Worm (Caenorhabditis elegans) whole organism, L4 larva: ENCODE results near the gene F01F1.3.

Experiments
- F37D6.2 ChIP-seq: sonication (generic microtip); optimal IDR thresholded peaks from 2 replicates; lab custom pipeline; 2016; ENCODE audit warnings: mild to moderate bottlenecking, missing genetic modification characterization, missing compliant biosample characterization
- Y48G9A.11 ChIP-seq: fragments of 200-800 bp; sonication (Bioruptor generic); IDR thresholded peaks from 2 replicates; pipeline ENCODE4 v1.3.6; 2022; ENCODE audit warnings: missing genetic modification reagents, missing genetic modification characterization, missing compliant biosample characterization
- Y5F2A.4 ChIP-seq: fragments of 200-800 bp; sonication (Bioruptor generic); optimal IDR thresholded peaks from 2 replicates; lab custom pipeline; 2018; ENCODE audit warnings: mild to moderate bottlenecking, missing genetic modification characterization, missing compliant biosample characterization
- ceh-20 ChIP-seq: fragments of 200-800 bp; sonication (Bioruptor generic); IDR thresholded peaks from 2 replicates; pipeline ENCODE4 v1.3.6; 2022; ENCODE audit warnings: missing genetic modification reagents, missing genetic modification characterization, missing compliant biosample characterization
- ceh-32 ChIP-seq: sonication (generic microtip); optimal IDR thresholded peaks from 2 replicates; lab custom pipeline; 2016; ENCODE audit warnings: mild to moderate bottlenecking, missing genetic modification characterization, missing compliant biosample characterization; ENCODE audit not compliant: poor library complexity
- ceh-62 ChIP-seq: sonication (generic microtip); optimal IDR thresholded peaks from 2 replicates; lab custom pipeline; 2017; ENCODE audit warnings: missing biosample characterization, missing genetic modification characterization
- ces-1 ChIP-seq: fragments of 150-350 bp; sonication (generic microtip); optimal IDR thresholded peaks from 4 replicates; lab custom pipeline; 2014; ENCODE audit warnings: missing biosample characterization, missing genetic modification reagents, missing genetic modification characterization
- ctbp-1 ChIP-seq: fragments of 200-800 bp; sonication (Bioruptor generic); IDR thresholded peaks from 2 replicates; pipeline ENCODE4 v1.3.6; 2022; ENCODE audit warnings: missing genetic modification reagents, missing genetic modification characterization, missing compliant biosample characterization
- daf-12 ChIP-seq: fragments of 150-350 bp; optimal IDR thresholded peaks from 2 replicates; lab custom pipeline; 2014; ENCODE audit warnings: missing biosample characterization, missing genetic modification reagents, missing genetic modification characterization
- daf-16 ChIP-seq, 3 experiments: sonication (generic microtip); optimal IDR thresholded peaks; 2 replicates each; lab custom pipeline; 2016 to 2017; ENCODE audit warnings: missing genetic modification characterization in 3 of 3, missing genetic modification reagents in 3 of 3, mild to moderate bottlenecking in 2 of 3, missing compliant biosample characterization in 2 of 3, missing biosample characterization in 1 of 3, moderate library complexity in 1 of 3
- daf-19 ChIP-seq: fragments of 200-800 bp; sonication (Bioruptor generic); conservative IDR thresholded peaks from 2 replicates; pipeline ENCODE4 v1.3.6; 2022; ENCODE audit warnings: missing genetic modification characterization, missing compliant biosample characterization
- dmd-6 ChIP-seq: fragments of 200-800 bp; sonication (Bioruptor generic); IDR thresholded peaks from 2 replicates; pipeline ENCODE4 v1.3.6; 2022; ENCODE audit warnings: missing genetic modification reagents, missing genetic modification characterization, missing compliant biosample characterization
- dpl-1 ChIP-seq: fragments of 150-350 bp; optimal IDR thresholded peaks from 2 replicates; lab custom pipeline; 2014; ENCODE audit warnings: missing biosample characterization, missing genetic modification reagents, missing genetic modification characterization
- egl-43 ChIP-seq: fragments of 200-800 bp; sonication (Bioruptor generic); IDR thresholded peaks from 2 replicates; pipeline ENCODE4 v1.3.6; 2022; ENCODE audit warnings: missing genetic modification reagents, missing genetic modification characterization, missing compliant biosample characterization
- gei-8 ChIP-seq: fragments of 200-800 bp; sonication (Bioruptor generic); optimal IDR thresholded peaks from 2 replicates; lab custom pipeline; 2018; ENCODE audit warnings: mild to moderate bottlenecking, missing genetic modification characterization, missing compliant biosample characterization
- hlh-11 ChIP-seq: fragments of 200-800 bp; sonication (Bioruptor generic); optimal IDR thresholded peaks from 2 replicates; lab custom pipeline; 2018; ENCODE audit warnings: mild to moderate bottlenecking, missing genetic modification characterization, missing compliant biosample characterization
- jun-1 ChIP-seq: fragments of 150-350 bp; optimal IDR thresholded peaks from 2 replicates; lab custom pipeline; 2014; ENCODE audit warnings: missing biosample characterization, missing genetic modification reagents, missing genetic modification characterization
- lin-15B ChIP-seq: fragments of 150-350 bp; sonication (generic microtip); optimal IDR thresholded peaks from 3 replicates; lab custom pipeline; 2014; ENCODE audit warnings: missing biosample characterization, missing genetic modification characterization
- lin-29 ChIP-seq: fragments of 200-800 bp; sonication (Bioruptor generic); IDR thresholded peaks from 2 replicates; pipeline ENCODE4 v1.3.6; 2022; ENCODE audit warnings: missing genetic modification reagents, missing genetic modification characterization, missing compliant biosample characterization
- lin-39 ChIP-seq: fragments of 150-350 bp; optimal IDR thresholded peaks from 2 replicates; lab custom pipeline; 2014; ENCODE audit warnings: missing biosample characterization, missing genetic modification reagents, missing genetic modification characterization
- madf-9 ChIP-seq: fragments of 200-800 bp; sonication (Bioruptor generic); conservative IDR thresholded peaks from 2 replicates; pipeline ENCODE4 v1.3.6; 2022; ENCODE audit warnings: missing genetic modification reagents, missing genetic modification characterization, missing compliant biosample characterization
- mdt-29 ChIP-seq: fragments of 200-800 bp; sonication (Bioruptor generic); IDR thresholded peaks from 2 replicates; pipeline ENCODE4 v1.3.6; 2022; ENCODE audit warnings: missing genetic modification reagents, missing genetic modification characterization, missing compliant biosample characterization
- mep-1 ChIP-seq: fragments of 150-350 bp; sonication (generic microtip); optimal IDR thresholded peaks from 3 replicates; lab custom pipeline; 2014; ENCODE audit warnings: missing biosample characterization, missing genetic modification characterization
- mes-2 ChIP-seq: sonication (generic microtip); optimal IDR thresholded peaks from 2 replicates; lab custom pipeline; 2016; ENCODE audit warnings: missing genotype, mild to moderate bottlenecking, missing genetic modification characterization, missing compliant biosample characterization; ENCODE audit not compliant: poor library complexity, severe bottlenecking
- mxl-2 ChIP-seq: fragments of 200-800 bp; sonication (Bioruptor generic); conservative IDR thresholded peaks from 2 replicates; pipeline ENCODE4 v1.3.6; 2022; ENCODE audit warnings: missing genetic modification reagents, missing genetic modification characterization, missing compliant biosample characterization
- mxl-3 ChIP-seq: fragments of 200-800 bp; sonication (Bioruptor generic); optimal IDR thresholded peaks from 2 replicates; lab custom pipeline; 2018; ENCODE audit warnings: mild to moderate bottlenecking, missing genetic modification characterization, missing compliant biosample characterization
- nhr-25 ChIP-seq: sonication (generic microtip); optimal IDR thresholded peaks from 2 replicates; lab custom pipeline; 2017; ENCODE audit warnings: missing genetic modification characterization, mild to moderate bottlenecking, missing compliant biosample characterization, antibody characterized with exemption, moderate library complexity, borderline replicate concordance; ENCODE audit not compliant: insufficient read depth
- nhr-41 ChIP-seq: fragments of 200-800 bp; sonication (Bioruptor generic); IDR thresholded peaks from 2 replicates; pipeline ENCODE4 v1.3.6; 2022; ENCODE audit warnings: missing genetic modification reagents, missing genetic modification characterization, missing compliant biosample characterization
- nhr-48 ChIP-seq: sonication (generic microtip); optimal IDR thresholded peaks from 2 replicates; lab custom pipeline; 2016; ENCODE audit warnings: mild to moderate bottlenecking, missing genetic modification characterization, missing compliant biosample characterization
- nhr-6 ChIP-seq: fragments of 150-350 bp; optimal IDR thresholded peaks from 2 replicates; lab custom pipeline; 2014; ENCODE audit warnings: missing biosample characterization, missing genetic modification characterization
- nhr-77 ChIP-seq: fragments of 150-350 bp; optimal IDR thresholded peaks from 2 replicates; lab custom pipeline; 2014; ENCODE audit warnings: missing biosample characterization, missing genetic modification characterization
- pha-4 ChIP-seq, 2 experiments: fragments of 150-350 bp in 1 of 2; fragments of 200-800 bp in 1 of 2; sonication (Bioruptor generic) in 1 of 2; IDR thresholded peaks in 1 of 2; optimal IDR thresholded peaks in 1 of 2; 2 replicates each; pipeline versions ENCODE4 v1.3.6 to Lab custom; 2014 to 2022; ENCODE audit warnings: missing genetic modification characterization in 2 of 2, missing genetic modification reagents in 2 of 2, missing biosample characterization in 1 of 2, missing compliant biosample characterization in 1 of 2
- php-3 ChIP-seq: fragments of 200-800 bp; sonication (Bioruptor generic); IDR thresholded peaks from 2 replicates; pipeline ENCODE4 v1.3.6; 2022; ENCODE audit warnings: missing genetic modification reagents, missing genetic modification characterization, missing compliant biosample characterization
- pqm-1 ChIP-seq: sonication (generic microtip); optimal IDR thresholded peaks from 2 replicates; lab custom pipeline; 2017; ENCODE audit warnings: missing biosample characterization, missing genetic modification characterization
- sdz-12 ChIP-seq: fragments of 200-800 bp; sonication (Bioruptor generic); optimal IDR thresholded peaks from 2 replicates; lab custom pipeline; 2018; ENCODE audit warnings: mild to moderate bottlenecking, missing genetic modification characterization, missing compliant biosample characterization
- set-16 ChIP-seq: fragments of 200-800 bp; sonication (Bioruptor generic); IDR thresholded peaks from 2 replicates; pipeline ENCODE4 v1.3.6; 2022; ENCODE audit warnings: missing genetic modification reagents, missing genetic modification characterization, missing compliant biosample characterization
- skn-1 ChIP-seq: fragments of 150-350 bp; optimal IDR thresholded peaks from 2 replicates; lab custom pipeline; 2014; ENCODE audit warnings: missing biosample characterization, missing genetic modification characterization
- spr-3 ChIP-seq: fragments of 200-800 bp; sonication (Bioruptor generic); optimal IDR thresholded peaks from 2 replicates; lab custom pipeline; 2018; ENCODE audit warnings: mild to moderate bottlenecking, missing genetic modification characterization, missing compliant biosample characterization
- vab-7 ChIP-seq: fragments of 200-800 bp; sonication (Bioruptor generic); IDR thresholded peaks from 2 replicates; pipeline ENCODE4 v1.3.6; 2022; ENCODE audit warnings: missing genetic modification reagents, missing genetic modification characterization, missing compliant biosample characterization
- zag-1 ChIP-seq: fragments of 150-350 bp; optimal IDR thresholded peaks from 2 replicates; lab custom pipeline; 2014; ENCODE audit warnings: missing biosample characterization, missing genetic modification characterization

F01F1.3 gene

DNA sequence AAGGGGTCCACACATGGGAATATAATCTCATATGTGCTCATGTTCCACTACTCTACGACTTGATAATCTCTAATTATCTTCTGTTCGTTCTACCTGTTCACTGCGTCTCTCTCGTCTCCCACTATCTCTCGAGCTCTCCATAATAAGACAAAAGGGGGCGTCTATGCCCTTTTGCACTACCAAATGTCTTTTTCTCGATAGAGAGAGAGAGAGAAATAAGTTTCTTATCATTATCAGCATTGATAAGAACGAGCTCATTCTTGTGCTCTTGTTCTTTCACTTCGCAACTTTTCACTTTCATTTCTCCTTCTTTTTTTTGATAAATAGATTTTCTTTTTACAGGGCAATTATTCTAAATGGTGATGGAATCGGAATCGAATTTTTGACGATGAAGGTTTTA lies 44.2 kb downstream of the F01F1.3 start (continued):
- TF ChIP-seq Y48G9A.11 (GFP tag; lab: Robert Waterston, UW) (no peak), pqm-1 (tag; lab: Kevin White, UChicago) (peak; percentile 95), gei-8 (GFP tag; lab: Kevin White, UChicago) (no peak), ces-1 (GFP tag; lab: Kevin White, UChicago) (no peak), mep-1 (tag; lab: Kevin White, UChicago) (peak; percentile 18), pha-4 (GFP tag; IDR thresholded peaks at IDR 0.05; lab: Robert Waterston, UW) (no peak), pha-4 (tag; optimal IDR thresholded peaks at IDR 0.05; lab: Kevin White, UChicago) (no peak), egl-43 (no peak), nhr-48 (tag; lab: Kevin White, UChicago) (no peak), nhr-41 (GFP tag; lab: Robert Waterston, UW) (no peak), php-3 (GFP tag; lab: Robert Waterston, UW) (no peak), zag-1 (tag; lab: Kevin White, UChicago) (no peak), ceh-32 (tag; lab: Kevin White, UChicago) (no peak), spr-3 (no peak), daf-19 (GFP tag; lab: Robert Waterston, UW) (no peak), lin-39 (no peak), skn-1 (tag; lab: Kevin White, UChicago) (no peak), mes-2 (tag; lab: Kevin White, UChicago) (peak; percentile 40), vab-7 (GFP tag; lab: Robert Waterston, UW) (no peak), sdz-12 (GFP tag; lab: Kevin White, UChicago) (no peak), mxl-3 (GFP tag; lab: Kevin White, UChicago) (no peak), lin-29 (no peak), mxl-2 (no peak), madf-9 (GFP tag; lab: Robert Waterston, UW) (no peak), daf-16 (GFP tag; optimal IDR thresholded peaks at IDR 0.05; lab: Kevin White, UChicago) (no peak), daf-16 (tag; optimal IDR thresholded peaks at IDR 0.05; lab: Kevin White, UChicago) (peak; percentile 57), hlh-11 (tag; lab: Kevin White, UChicago) (peak; percentile 59), ceh-20 (GFP tag; lab: Robert Waterston, UW) (no peak), nhr-25 (no peak), lin-15B (tag; lab: Kevin White, UChicago) (no peak), nhr-6 (tag; lab: Kevin White, UChicago) (peak; percentile 33), dpl-1 (GFP tag; lab: Kevin White, UChicago) (no peak), daf-12 (tag; lab: Kevin White, UChicago) (no peak), jun-1 (tag; lab: Kevin White, UChicago) (no peak), Y5F2A.4 (GFP tag; lab: Kevin White, UChicago) (no peak), ctbp-1 (no peak), ceh-62 (no peak), F37D6.2 (tag; lab: Kevin White, UChicago) (no peak), set-16 (GFP tag; lab: Robert Waterston, UW) (no peak), dmd-6 (GFP tag; lab: Robert Waterston, UW) (peak; percentile 64), nhr-77 (peak; percentile 44), mdt-29 (no peak)
